Fruit fly (Drosophila melanogaster) whole organism, embryonic: ENCODE results near the gene und.

Experiments used
- Abd-B ChIP-seq: fragments of 200-800 bp; sonication (Bioruptor generic); optimal IDR thresholded peaks from 2 replicates; lab custom pipeline; 2018; ENCODE audit warnings: missing biosample characterization, mild to moderate bottlenecking, missing genetic modification characterization, moderate library complexity
- Bgb ChIP-seq: fragments of 200-800 bp; sonication (Bioruptor generic); IDR thresholded peaks from 2 replicates; pipeline ENCODE4 v1.3.6; 2022; ENCODE audit warnings: missing biosample characterization, missing genetic modification characterization; ENCODE audit not compliant: partially characterized antibody
- BtbVII ChIP-seq: fragments of 200-800 bp; sonication (Bioruptor generic); optimal IDR thresholded peaks from 3 replicates; lab custom pipeline; 2017; ENCODE audit warnings: missing biosample characterization, mild to moderate bottlenecking, missing genetic modification characterization
- CG10979 ChIP-seq: fragments of 200-800 bp; sonication (Bioruptor generic); optimal IDR thresholded peaks from 2 replicates; lab custom pipeline; 2018; ENCODE audit warnings: missing biosample characterization, mild to moderate bottlenecking, missing genetic modification characterization, moderate library complexity
- CG11504 ChIP-seq: fragments of 200-800 bp; sonication (Bioruptor generic); optimal IDR thresholded peaks from 3 replicates; lab custom pipeline; 2019; ENCODE audit warnings: missing biosample characterization, mild to moderate bottlenecking, missing genetic modification characterization, moderate library complexity
- CG12155 ChIP-seq: fragments of 200-800 bp; sonication (Bioruptor generic); optimal IDR thresholded peaks from 3 replicates; lab custom pipeline; 2016; ENCODE audit warnings: missing biosample characterization, missing genetic modification characterization
- CG12659 ChIP-seq: fragments of 200-800 bp; sonication (Bioruptor generic); optimal IDR thresholded peaks from 3 replicates; lab custom pipeline; 2017; ENCODE audit warnings: mild to moderate bottlenecking, missing biosample characterization, missing genetic modification reagents, missing genetic modification characterization
- CG14710 ChIP-seq: fragments of 200-800 bp; sonication (Bioruptor generic); optimal IDR thresholded peaks from 3 replicates; lab custom pipeline; 2019; ENCODE audit warnings: missing biosample characterization, mild to moderate bottlenecking, missing genetic modification characterization, moderate library complexity
- CG16813 ChIP-seq: fragments of 200-800 bp; sonication (Bioruptor generic); IDR thresholded peaks from 3 replicates; pipeline ENCODE4 v1.3.6; 2022; ENCODE audit warnings: missing biosample characterization, missing genetic modification characterization; ENCODE audit not compliant: partially characterized antibody
- CG18599 ChIP-seq: fragments of 200-800 bp; sonication (Bioruptor generic); optimal IDR thresholded peaks from 3 replicates; lab custom pipeline; 2017; ENCODE audit warnings: missing biosample characterization, missing genetic modification characterization, mild to moderate bottlenecking, moderate library complexity, missing genetic modification reagents
- CG18619 ChIP-seq: fragments of 200-800 bp; sonication (Bioruptor generic); optimal IDR thresholded peaks from 3 replicates; lab custom pipeline; 2017; ENCODE audit warnings: missing biosample characterization, mild to moderate bottlenecking, missing genetic modification characterization
- CG18764 ChIP-seq: fragments of 200-800 bp; sonication (Bioruptor generic); optimal IDR thresholded peaks from 3 replicates; lab custom pipeline; 2016; ENCODE audit warnings: missing biosample characterization, missing genetic modification characterization
- CG2712 ChIP-seq: fragments of 200-800 bp; optimal IDR thresholded peaks from 3 replicates; lab custom pipeline; 2019; ENCODE audit warnings: missing biosample characterization, mild to moderate bottlenecking, missing genetic modification characterization, moderate library complexity
- CG2889 ChIP-seq: fragments of 200-800 bp; sonication (Bioruptor generic); IDR thresholded peaks from 3 replicates; pipeline ENCODE4 v1.3.6; 2022; ENCODE audit warnings: missing biosample characterization, missing genetic modification characterization
- CG3281 ChIP-seq: fragments of 200-800 bp; sonication (Bioruptor generic); optimal IDR thresholded peaks from 3 replicates; lab custom pipeline; 2017; ENCODE audit warnings: missing biosample characterization, mild to moderate bottlenecking, missing genetic modification characterization
- CG34224 ChIP-seq: fragments of 200-800 bp; sonication (Bioruptor generic); IDR thresholded peaks from 3 replicates; pipeline ENCODE4 v1.3.6; 2022; ENCODE audit warnings: missing biosample characterization, missing genetic modification characterization; ENCODE audit not compliant: partially characterized antibody
- CG34422 ChIP-seq: fragments of 200-800 bp; sonication (Bioruptor generic); IDR thresholded peaks from 3 replicates; pipeline ENCODE4 v1.3.6; 2022; ENCODE audit warnings: missing biosample characterization, missing genetic modification characterization
- CG4820 ChIP-seq: fragments of 200-800 bp; sonication (Bioruptor generic); optimal IDR thresholded peaks from 3 replicates; lab custom pipeline; 2016; ENCODE audit warnings: missing biosample characterization, missing genetic modification characterization
- CG5245 ChIP-seq: fragments of 200-800 bp; sonication (Bioruptor generic); optimal IDR thresholded peaks from 3 replicates; lab custom pipeline; 2016; ENCODE audit warnings: missing biosample characterization, missing genetic modification characterization
- CG6683 ChIP-seq: fragments of 200-800 bp; sonication (Bioruptor generic); optimal IDR thresholded peaks from 2 replicates; lab custom pipeline; 2017; ENCODE audit warnings: missing biosample characterization, mild to moderate bottlenecking, missing genetic modification characterization, missing genetic modification reagents
- CG9215 ChIP-seq: fragments of 200-800 bp; sonication (Bioruptor generic); IDR thresholded peaks from 2 replicates; pipeline ENCODE4 v1.3.6; 2022; ENCODE audit warnings: missing biosample characterization, missing genetic modification characterization
- CG9609 ChIP-seq: fragments of 200-800 bp; sonication (Bioruptor generic); optimal IDR thresholded peaks from 3 replicates; lab custom pipeline; 2016; ENCODE audit warnings: missing biosample characterization, missing genetic modification characterization
- Doc3 ChIP-seq: fragments of 200-800 bp; sonication (Bioruptor generic); IDR thresholded peaks from 3 replicates; pipeline ENCODE4 v1.3.6; 2022; ENCODE audit warnings: missing biosample characterization, missing genetic modification characterization; ENCODE audit not compliant: partially characterized antibody
- Dref ChIP-seq: fragments of 200-800 bp; sonication (Bioruptor generic); IDR thresholded peaks from 2 replicates; pipeline ENCODE4 v1.3.6; 2022; ENCODE audit warnings: missing biosample characterization, missing genetic modification characterization
- E2f2 ChIP-seq: fragments of 200-800 bp; sonication (Bioruptor generic); IDR thresholded peaks from 2 replicates; pipeline ENCODE4 v1.3.6; 2022; ENCODE audit warnings: missing biosample characterization, missing genetic modification characterization
- HLH4C ChIP-seq: fragments of 200-800 bp; sonication (Bioruptor generic); IDR thresholded peaks from 3 replicates; pipeline ENCODE4 v1.3.6; 2022; ENCODE audit warnings: missing biosample characterization, missing genetic modification characterization; ENCODE audit not compliant: partially characterized antibody
- HmgZ ChIP-seq: fragments of 200-800 bp; sonication (Bioruptor generic); optimal IDR thresholded peaks from 2 replicates; lab custom pipeline; 2018; ENCODE audit warnings: missing biosample characterization, mild to moderate bottlenecking, missing genetic modification characterization
- MBD-R2 ChIP-seq: fragments of 200-800 bp; sonication (Bioruptor generic); IDR thresholded peaks from 2 replicates; pipeline ENCODE4 v1.3.6; 2022; ENCODE audit warnings: missing biosample characterization, missing genetic modification characterization
- Opbp ChIP-seq: fragments of 200-800 bp; sonication (Bioruptor generic); IDR thresholded peaks from 3 replicates; pipeline ENCODE4 v1.3.6; 2022; ENCODE audit warnings: missing biosample characterization, missing genetic modification characterization; ENCODE audit not compliant: partially characterized antibody
- PHDP ChIP-seq: fragments of 200-800 bp; sonication (Bioruptor generic); optimal IDR thresholded peaks from 3 replicates; lab custom pipeline; 2018; ENCODE audit warnings: missing biosample characterization, mild to moderate bottlenecking, missing genetic modification characterization, moderate library complexity
- bbx ChIP-seq: fragments of 200-800 bp; sonication (Bioruptor generic); IDR thresholded peaks from 2 replicates; pipeline ENCODE4 v1.3.6; 2022; ENCODE audit warnings: missing biosample characterization, missing genetic modification characterization; ENCODE audit not compliant: partially characterized antibody
- bcd ChIP-seq: fragments of 200-800 bp; sonication (Bioruptor generic); optimal IDR thresholded peaks from 2 replicates; lab custom pipeline; 2017; ENCODE audit warnings: missing biosample characterization, mild to moderate bottlenecking, missing genetic modification characterization
- caup ChIP-seq: fragments of 200-800 bp; sonication (Bioruptor generic); optimal IDR thresholded peaks from 3 replicates; lab custom pipeline; 2017; ENCODE audit warnings: missing biosample characterization, mild to moderate bottlenecking, missing genetic modification characterization, moderate library complexity; ENCODE audit not compliant: severe bottlenecking
- crp ChIP-seq, 2 experiments: fragments of 200-800 bp; sonication (Bioruptor generic); optimal IDR thresholded peaks; 2 replicates in 1 of 2; 3 replicates in 1 of 2; lab custom pipeline; 2017; ENCODE audit warnings: missing biosample characterization in 2 of 2, missing genetic modification characterization in 2 of 2, mild to moderate bottlenecking in 1 of 2, moderate library complexity in 1 of 2
- gem ChIP-seq: fragments of 200-800 bp; sonication (Bioruptor generic); optimal IDR thresholded peaks from 2 replicates; lab custom pipeline; 2019; ENCODE audit warnings: missing biosample characterization, mild to moderate bottlenecking, missing genetic modification characterization, moderate library complexity
- klu ChIP-seq: fragments of 200-800 bp; sonication (Bioruptor generic); IDR thresholded peaks from 2 replicates; pipeline ENCODE4 v1.3.6; 2022; ENCODE audit warnings: missing biosample characterization, missing genetic modification characterization
- lmd ChIP-seq: fragments of 200-800 bp; sonication (Bioruptor generic); IDR thresholded peaks from 2 replicates; pipeline ENCODE4 v1.3.6; 2022; ENCODE audit warnings: missing biosample characterization, missing genetic modification characterization
- mld ChIP-seq: fragments of 200-800 bp; sonication (Bioruptor generic); IDR thresholded peaks from 3 replicates; pipeline ENCODE4 v1.3.6; 2022; ENCODE audit warnings: missing biosample characterization, missing genetic modification characterization; ENCODE audit not compliant: partially characterized antibody
- oc ChIP-seq: fragments of 200-800 bp; sonication (Bioruptor generic); optimal IDR thresholded peaks from 2 replicates; lab custom pipeline; 2018; ENCODE audit warnings: missing biosample characterization, mild to moderate bottlenecking, missing genetic modification characterization, moderate library complexity
- pros ChIP-seq: fragments of 200-800 bp; sonication (Bioruptor generic); optimal IDR thresholded peaks from 3 replicates; lab custom pipeline; 2019; ENCODE audit warnings: missing biosample characterization, mild to moderate bottlenecking, missing genetic modification characterization, moderate library complexity
- row ChIP-seq: fragments of 200-800 bp; sonication (Bioruptor generic); IDR thresholded peaks from 3 replicates; pipeline ENCODE4 v1.3.6; 2022; ENCODE audit warnings: missing biosample characterization, missing genetic modification characterization
- sob ChIP-seq: fragments of 200-800 bp; sonication (Bioruptor generic); IDR thresholded peaks from 2 replicates; pipeline ENCODE4 v1.3.6; 2022; ENCODE audit warnings: missing biosample characterization, missing genetic modification characterization
- stwl ChIP-seq: fragments of 200-800 bp; sonication (Bioruptor generic); optimal IDR thresholded peaks from 3 replicates; lab custom pipeline; 2018; ENCODE audit warnings: missing biosample characterization, mild to moderate bottlenecking, missing genetic modification characterization, moderate library complexity
- tin ChIP-seq: fragments of 200-800 bp; sonication (Bioruptor generic); optimal IDR thresholded peaks from 3 replicates; lab custom pipeline; 2016; ENCODE audit warnings: missing biosample characterization, missing genetic modification characterization
- trem ChIP-seq: fragments of 200-800 bp; optimal IDR thresholded peaks from 3 replicates; lab custom pipeline; 2019; ENCODE audit warnings: missing biosample characterization, mild to moderate bottlenecking, missing genetic modification characterization, moderate library complexity
- zen ChIP-seq: fragments of 200-800 bp; sonication (Bioruptor generic); optimal IDR thresholded peaks from 3 replicates; lab custom pipeline; 2018; ENCODE audit warnings: missing biosample characterization, mild to moderate bottlenecking, missing genetic modification characterization, moderate library complexity
- zf30C ChIP-seq: fragments of 200-800 bp; sonication (Bioruptor generic); optimal IDR thresholded peaks from 3 replicates; lab custom pipeline; 2018; ENCODE audit warnings: missing biosample characterization, mild to moderate bottlenecking, missing genetic modification characterization

und gene

dm6 chr2L:9763212-9763869 lies at the start of gene und, which contains the start of gene Taf11 (continued):
- TF ChIP-seq caup (GFP tag; lab: Kevin White, UChicago), result peak; percentile 13
- TF ChIP-seq CG2889 (GFP tag; lab: Robert Waterston, UW), result no peak
- 0 out of 3 replicates have a peak, but pooled peaks have one; percentile 47 for TF ChIP-seq Opbp (GFP tag; lab: Robert Waterston, UW)
- no peak for TF ChIP-seq CG11504 (tag; lab: Kevin White, UChicago)
- peak; percentile 57 for TF ChIP-seq CG12659 (GFP tag; lab: Kevin White, UChicago)
- peak; percentile 45; the same call in 1 of the 3 replicates for TF ChIP-seq HLH4C
- no peak for TF ChIP-seq mld (GFP tag; lab: Robert Waterston, UW)
- TF ChIP-seq CG4820, result peak; percentile 36
- TF ChIP-seq zf30C (GFP tag; lab: Kevin White, UChicago), result peak; percentile 49
- TF ChIP-seq Abd-B, result peak; percentile 43
- TF ChIP-seq bbx, result 0 out of 2 replicates have a peak, but pooled peaks have one; percentile 44
- peak; percentile 30; the same call in 1 of the 2 replicates for TF ChIP-seq klu (GFP tag; lab: Robert Waterston, UW)
- TF ChIP-seq zen (tag; lab: Kevin White, UChicago), result peak; percentile 28
- peak; percentile 42 for TF ChIP-seq CG12155
- peak; percentile 48 for TF ChIP-seq CG9215 (GFP tag; lab: Robert Waterston, UW)
- TF ChIP-seq row (GFP tag; lab: Robert Waterston, UW), result peak; percentile 92
- TF ChIP-seq CG34422 (GFP tag; lab: Robert Waterston, UW), result peak; percentile 30; the same call in 2 of the 3 replicates
- TF ChIP-seq trem (tag; lab: Kevin White, UChicago), result peak; percentile 20
- peak; percentile 48 for TF ChIP-seq bcd (GFP tag; lab: Kevin White, UChicago)
- no peak for TF ChIP-seq gem
- TF ChIP-seq Doc3 (GFP tag; lab: Robert Waterston, UW), result peak; percentile 61; the same call in 2 of the 3 replicates
- TF ChIP-seq HmgZ (tag; lab: Kevin White, UChicago), result peak; percentile 26
- TF ChIP-seq crp (GFP tag; optimal IDR thresholded peaks at IDR 0.05; lab: Kevin White, UChicago), result no peak
- peak; percentile 18 for TF ChIP-seq CG5245 (GFP tag; lab: Kevin White, UChicago)
- TF ChIP-seq CG14710, result peak; percentile 72
- peak; percentile 47; the same call in 2 of the 3 replicates for TF ChIP-seq CG34224 (GFP tag; lab: Robert Waterston, UW)
- peak; percentile 29 for TF ChIP-seq CG10979 (tag; lab: Kevin White, UChicago)
- TF ChIP-seq CG18599 (GFP tag; lab: Kevin White, UChicago), result peak; percentile 52
- peak; percentile 59 for TF ChIP-seq Bgb (GFP tag; lab: Robert Waterston, UW)
- TF ChIP-seq CG2712, result no peak
- 0 out of 2 replicates have a peak, but pooled peaks have one; percentile 27 for TF ChIP-seq Dref (GFP tag; lab: Robert Waterston, UW)
- TF ChIP-seq sob, result peak; percentile 42; the same call in 1 of the 2 replicates
- peak; percentile 44 for TF ChIP-seq tin (GFP tag; lab: Kevin White, UChicago)
- peak; percentile 49; the same call in 1 of the 2 replicates for TF ChIP-seq E2f2 (GFP tag; lab: Robert Waterston, UW)
- peak; percentile 83 for TF ChIP-seq MBD-R2 (GFP tag; lab: Robert Waterston, UW)
- TF ChIP-seq oc (tag; lab: Kevin White, UChicago), result no peak
- peak; percentile 20; the same call in 1 of the 2 replicates for TF ChIP-seq lmd (GFP tag; lab: Robert Waterston, UW)
- TF ChIP-seq BtbVII (GFP tag; lab: Kevin White, UChicago), result peak; percentile 33
- peak; percentile 18 for TF ChIP-seq CG18619
- peak; percentile 81 for TF ChIP-seq CG16813 (GFP tag; lab: Robert Waterston, UW)
- TF ChIP-seq CG18764 (GFP tag; lab: Kevin White, UChicago), result peak; percentile 31
- TF ChIP-seq CG6683 (GFP tag; lab: Kevin White, UChicago), result peak; percentile 18
- TF ChIP-seq stwl (tag; lab: Kevin White, UChicago), result peak; percentile 52
- no peak for TF ChIP-seq PHDP (tag; lab: Kevin White, UChicago)
- TF ChIP-seq pros (GFP tag; lab: Kevin White, UChicago), result no peak
- peak; percentile 60 for TF ChIP-seq CG3281 (GFP tag; lab: Kevin White, UChicago)
- no peak for TF ChIP-seq CG9609 (GFP tag; lab: Kevin White, UChicago)
